Worm (Caenorhabditis elegans): ENCODE measurements around the gene F25B5.3.

F25B5.3 gene

ce11 chrIII:5939453-5940296 lies 9.0 kb upstream of the F25B5.3 start, which contains the start of gene ubq-1 (continued):
- no peak for TF ChIP-seq lin-1 (GFP tag; IDR thresholded peaks at IDR 0.05)
- no peak for TF ChIP-seq egl-27 (tag; optimal IDR thresholded peaks at IDR 0.05)
- TF ChIP-seq tra-1 (GFP tag; IDR thresholded peaks at IDR 0.05): no peak
- TF ChIP-seq lin-38 (GFP tag; IDR thresholded peaks at IDR 0.05): no peak
- no peak for TF ChIP-seq Y48G9A.11 (GFP tag; IDR thresholded peaks at IDR 0.05)
- TF ChIP-seq ceh-82 (tag; optimal IDR thresholded peaks at IDR 0.05): no peak
- TF ChIP-seq mxl-3 (GFP tag; optimal IDR thresholded peaks at IDR 0.05): no peak
- TF ChIP-seq ZK546.5 (tag; optimal IDR thresholded peaks at IDR 0.05): no peak
- no peak for TF ChIP-seq nhr-237 (tag; optimal IDR thresholded peaks at IDR 0.05)
- TF ChIP-seq fos-1 (tag; optimal IDR thresholded peaks at IDR 0.05): no peak
- TF ChIP-seq tag-97 (GFP tag; IDR thresholded peaks at IDR 0.05): no peak
- TF ChIP-seq ztf-7 (tag; optimal IDR thresholded peaks at IDR 0.05): peak; percentile 12
- TF ChIP-seq dmd-8 (GFP tag; IDR thresholded peaks at IDR 0.05): no peak
- 0 out of 2 replicates have a peak, but pooled peaks have one; percentile 42 for TF ChIP-seq lim-7 (GFP tag; IDR thresholded peaks at IDR 0.05)
- no peak for TF ChIP-seq spr-1 (tag; optimal IDR thresholded peaks at IDR 0.05)
- TF ChIP-seq zfp-3 (GFP tag; conservative IDR thresholded peaks at IDR 0.05): no peak
- no peak for TF ChIP-seq sdz-12 (GFP tag; optimal IDR thresholded peaks at IDR 0.05)
- TF ChIP-seq F26F4.8 (GFP tag; conservative IDR thresholded peaks at IDR 0.05): no peak
- no peak for TF ChIP-seq attf-4 (tag; optimal IDR thresholded peaks at IDR 0.05)
- TF ChIP-seq jun-1 (tag; optimal IDR thresholded peaks at IDR 0.05): no peak
- TF ChIP-seq rbr-2 (tag; optimal IDR thresholded peaks at IDR 0.05): no peak
- TF ChIP-seq ztf-11 (tag; optimal IDR thresholded peaks at IDR 0.05): no peak

ce11 chrIII:5940525-5940974 lies 8.1 kb upstream of the F25B5.3 start:
- 0 out of 2 replicates have a peak, but pooled peaks have one; percentile 21 for TF ChIP-seq daf-19 (GFP tag; conservative IDR thresholded peaks at IDR 0.05)
- TF ChIP-seq nhr-11 (tag; optimal IDR thresholded peaks at IDR 0.05): peak; percentile 66
- no peak for TF ChIP-seq ces-1 (GFP tag; optimal IDR thresholded peaks at IDR 0.05)
- TF ChIP-seq nhr-237 (tag; optimal IDR thresholded peaks at IDR 0.05): no peak
- TF ChIP-seq lin-13 (GFP tag; optimal IDR thresholded peaks at IDR 0.05): peak; percentile 45
- 0 out of 4 replicates have a peak, but pooled peaks of 1 of the 2 experiments have one; percentile 11 for TF ChIP-seq madf-5 (GFP tag; IDR thresholded peaks at IDR 0.05)
- peak; percentile 53 for TF ChIP-seq lin-38 (GFP tag; IDR thresholded peaks at IDR 0.05)
- peak; percentile 87 for TF ChIP-seq mep-1 (tag; optimal IDR thresholded peaks at IDR 0.05)
- peak; percentile 30; the same call in 1 of the 2 replicates for TF ChIP-seq dmd-8 (GFP tag; IDR thresholded peaks at IDR 0.05)
- no peak for TF ChIP-seq saeg-2 (GFP tag; IDR thresholded peaks at IDR 0.05)
- TF ChIP-seq attf-4 (tag; optimal IDR thresholded peaks at IDR 0.05): no peak
- TF ChIP-seq unc-62 (GFP tag; optimal IDR thresholded peaks at IDR 0.05 in 1 of 2): peak in 1 of 2 experiments; percentile 99
- TF ChIP-seq unc-62 (tag; optimal IDR thresholded peaks at IDR 0.05): peak; percentile 18
- no peak for TF ChIP-seq daf-8 (GFP tag; IDR thresholded peaks at IDR 0.05)
- TF ChIP-seq jun-1 (tag; optimal IDR thresholded peaks at IDR 0.05): no peak
- TF ChIP-seq tag-97 (GFP tag; IDR thresholded peaks at IDR 0.05): no peak
- TF ChIP-seq fos-1 (tag; optimal IDR thresholded peaks at IDR 0.05): no peak
- peak; percentile 75 for TF ChIP-seq egl-43 (GFP tag; IDR thresholded peaks at IDR 0.05)
- peak; percentile 92 for TF ChIP-seq hlh-11 (tag; optimal IDR thresholded peaks at IDR 0.05)
- 0 out of 2 replicates have a peak, but pooled peaks have one; percentile 46 for TF ChIP-seq T26A8.4 (GFP tag; IDR thresholded peaks at IDR 0.05)
- TF ChIP-seq zag-1 (tag; optimal IDR thresholded peaks at IDR 0.05): no peak
- no peak for TF ChIP-seq daf-12 (tag; optimal IDR thresholded peaks at IDR 0.05)
- peak; percentile 90 for TF ChIP-seq mxl-3 (GFP tag; optimal IDR thresholded peaks at IDR 0.05)
- TF ChIP-seq aly-2 (tag; optimal IDR thresholded peaks at IDR 0.05): no peak
- no peak for TF ChIP-seq lin-39 (tag; optimal IDR thresholded peaks at IDR 0.05)
- peak; percentile 71 for TF ChIP-seq ctbp-1 (GFP tag; IDR thresholded peaks at IDR 0.05)
- TF ChIP-seq mes-2 (tag; optimal IDR thresholded peaks at IDR 0.05; ENCODE audit: poor library complexity, severe bottlenecking): peak; percentile 60
- no peak for TF ChIP-seq fkh-10 (GFP tag; optimal IDR thresholded peaks at IDR 0.05)
- peak; percentile 44 for TF ChIP-seq T20F7.1 (GFP tag; optimal IDR thresholded peaks at IDR 0.05)
- no peak for TF ChIP-seq dpl-1 (GFP tag; optimal IDR thresholded peaks at IDR 0.05)
- TF ChIP-seq madf-9 (GFP tag; conservative IDR thresholded peaks at IDR 0.05): peak; percentile 59
- peak; percentile 57; the same call in 1 of the 2 replicates for TF ChIP-seq php-3 (GFP tag; IDR thresholded peaks at IDR 0.05)
- TF ChIP-seq set-16 (GFP tag; IDR thresholded peaks at IDR 0.05): peak; percentile 5; the same call in 1 of the 2 replicates
- peak; percentile 79 for TF ChIP-seq zip-2 (tag; optimal IDR thresholded peaks at IDR 0.05)

Data from whole organism, L4 larva.